In genomic region chrIII:2619559-2619958, ce11 we compare ENCODE assay signal across 6 worm cellular contexts.
TF ChIP-seq lines count a peak whose summit lies in the region.

Gene ppfr-4, plus strand, starts transcription at chrIII:2619936.

TF ChIP-seq in whole organism, L1 larva, 84 proteins besides CTCF, POLR2A, EP300 and RAD21 (continues in another document):
- no peak for TF ChIP-seq pag-3 (tag; optimal IDR thresholded peaks at IDR 0.05; lab: Kevin White, UChicago; ENCODE audit: borderline replicate concordance, insufficient read depth)
- TF ChIP-seq nhr-90 (tag; optimal IDR thresholded peaks at IDR 0.05; lab: Kevin White, UChicago; ENCODE audit: poor library complexity): peak; percentile 2
- TF ChIP-seq lin-39 (tag; optimal IDR thresholded peaks at IDR 0.05; lab: Kevin White, UChicago): peak; percentile 26
- no peak for TF ChIP-seq nhr-11 (tag; optimal IDR thresholded peaks at IDR 0.05; lab: Kevin White, UChicago)
- no peak for TF ChIP-seq elt-3 (tag; optimal IDR thresholded peaks at IDR 0.05; lab: Kevin White, UChicago)
- TF ChIP-seq lin-15B (tag; optimal IDR thresholded peaks at IDR 0.05; lab: Kevin White, UChicago): no peak
- no peak for TF ChIP-seq irx-1 (tag; optimal IDR thresholded peaks at IDR 0.05; lab: Kevin White, UChicago)
- no peak for TF ChIP-seq unc-130 (tag; optimal IDR thresholded peaks at IDR 0.05; lab: Kevin White, UChicago)
- TF ChIP-seq F16B12.6 (tag; optimal IDR thresholded peaks at IDR 0.05; lab: Kevin White, UChicago): peak; percentile 87
- peak; percentile 31 for TF ChIP-seq snu-23 (GFP tag; optimal IDR thresholded peaks at IDR 0.05; lab: Kevin White, UChicago)
- TF ChIP-seq nhr-19 (GFP tag; conservative IDR thresholded peaks at IDR 0.05; lab: Robert Waterston, UW): no peak
- peak; percentile 2 for TF ChIP-seq nhr-47 (tag; optimal IDR thresholded peaks at IDR 0.05; lab: Kevin White, UChicago)
- TF ChIP-seq dsc-1 (tag; optimal IDR thresholded peaks at IDR 0.05; lab: Kevin White, UChicago): peak; percentile 15
- TF ChIP-seq tbx-2 (tag; optimal IDR thresholded peaks at IDR 0.05; lab: Kevin White, UChicago): peak; percentile 28
- TF ChIP-seq nhr-85 (tag; lab: Kevin White, UChicago): peak; percentile 39

TF ChIP-seq in whole organism, L2 larva, 48 proteins besides CTCF, POLR2A, EP300 and RAD21 (continues in another document):
- TF ChIP-seq sma-3 (GFP tag; optimal IDR thresholded peaks at IDR 0.05; lab: Kevin White, UChicago): no peak
- no peak for TF ChIP-seq unc-39 (tag; optimal IDR thresholded peaks at IDR 0.05; lab: Kevin White, UChicago)
- peak; percentile 1 for TF ChIP-seq crh-2 (tag; optimal IDR thresholded peaks at IDR 0.05; lab: Kevin White, UChicago)
- TF ChIP-seq nhr-77 (tag; optimal IDR thresholded peaks at IDR 0.05; lab: Kevin White, UChicago): no peak
- TF ChIP-seq nhr-12 (tag; optimal IDR thresholded peaks at IDR 0.05; lab: Kevin White, UChicago): no peak
- no peak for TF ChIP-seq fos-1 (tag; optimal IDR thresholded peaks at IDR 0.05; lab: Kevin White, UChicago)
- no peak for TF ChIP-seq egl-27 (tag; optimal IDR thresholded peaks at IDR 0.05; lab: Kevin White, UChicago)
- TF ChIP-seq mab-5 (tag; optimal IDR thresholded peaks at IDR 0.05; lab: Kevin White, UChicago): no peak
- no peak for TF ChIP-seq skn-1 (tag; optimal IDR thresholded peaks at IDR 0.05; lab: Kevin White, UChicago)
- TF ChIP-seq nhr-23 (tag; optimal IDR thresholded peaks at IDR 0.05; lab: Kevin White, UChicago): no peak
- TF ChIP-seq unc-55 (GFP tag; optimal IDR thresholded peaks at IDR 0.05; lab: Kevin White, UChicago): peak; percentile 41
- no peak for TF ChIP-seq ama-1 (optimal IDR thresholded peaks at IDR 0.05; lab: Kevin White, UChicago)
- peak; percentile 6 to 66 for TF ChIP-seq lsy-2 (tag; optimal IDR thresholded peaks at IDR 0.05; lab: Kevin White, UChicago)
- TF ChIP-seq ceh-82 (tag; optimal IDR thresholded peaks at IDR 0.05; lab: Kevin White, UChicago): no peak
- TF ChIP-seq snpc-4 (tag; optimal IDR thresholded peaks at IDR 0.05; lab: Kevin White, UChicago): no peak
- no peak for TF ChIP-seq nhr-11 (tag; optimal IDR thresholded peaks at IDR 0.05; lab: Kevin White, UChicago)
- TF ChIP-seq nhr-25 (tag; optimal IDR thresholded peaks at IDR 0.05; lab: Kevin White, UChicago): peak; percentile 19

TF ChIP-seq in whole organism, L3 larva, 47 proteins besides CTCF, POLR2A, EP300 and RAD21 (continues in another document):
- TF ChIP-seq fkh-2 (tag; optimal IDR thresholded peaks at IDR 0.05; lab: Kevin White, UChicago): no peak
- no peak for TF ChIP-seq lin-39 (tag; optimal IDR thresholded peaks at IDR 0.05; lab: Kevin White, UChicago)
- TF ChIP-seq ceh-82 (tag; optimal IDR thresholded peaks at IDR 0.05; lab: Kevin White, UChicago): no peak
- no peak for TF ChIP-seq mdl-1 (tag; optimal IDR thresholded peaks at IDR 0.05; lab: Kevin White, UChicago)
- TF ChIP-seq ceh-28 (tag; optimal IDR thresholded peaks at IDR 0.05; lab: Kevin White, UChicago): no peak
- no peak for TF ChIP-seq lsy-12 (tag; optimal IDR thresholded peaks at IDR 0.05; lab: Kevin White, UChicago)
- TF ChIP-seq ztf-4 (tag; optimal IDR thresholded peaks at IDR 0.05; lab: Kevin White, UChicago): no peak
- TF ChIP-seq unc-62 (GFP tag; optimal IDR thresholded peaks at IDR 0.05; lab: Kevin White, UChicago): no peak
- TF ChIP-seq jun-1 (tag; optimal IDR thresholded peaks at IDR 0.05; lab: Kevin White, UChicago): no peak
- TF ChIP-seq fkh-10 (GFP tag; optimal IDR thresholded peaks at IDR 0.05; lab: Kevin White, UChicago): no peak
- TF ChIP-seq zag-1 (tag; optimal IDR thresholded peaks at IDR 0.05; lab: Kevin White, UChicago): no peak
- TF ChIP-seq eor-1 (tag; optimal IDR thresholded peaks at IDR 0.05; lab: Kevin White, UChicago): no peak
- peak; percentile 28 for TF ChIP-seq pha-4 (tag; optimal IDR thresholded peaks at IDR 0.05; lab: Kevin White, UChicago)
- TF ChIP-seq ceh-9 (tag; optimal IDR thresholded peaks at IDR 0.05; lab: Kevin White, UChicago): no peak
- no peak for TF ChIP-seq ceh-16 (tag; optimal IDR thresholded peaks at IDR 0.05; lab: Kevin White, UChicago)
- no peak for TF ChIP-seq nhr-77 (tag; optimal IDR thresholded peaks at IDR 0.05; lab: Kevin White, UChicago)
- no peak for TF ChIP-seq unc-39 (tag; optimal IDR thresholded peaks at IDR 0.05; lab: Kevin White, UChicago)

TF ChIP-seq in whole organism, L4 larva, 104 proteins besides CTCF, POLR2A, EP300 and RAD21:
- TF ChIP-seq dve-1 (tag; optimal IDR thresholded peaks at IDR 0.05; lab: Kevin White, UChicago; ENCODE audit: insufficient read depth): peak; percentile 1
- no peak for TF ChIP-seq nhr-76 (tag; optimal IDR thresholded peaks at IDR 0.05; lab: Kevin White, UChicago)
- no peak for TF ChIP-seq daf-16 (GFP tag; optimal IDR thresholded peaks at IDR 0.05; lab: Kevin White, UChicago)
- TF ChIP-seq daf-16 (tag; optimal IDR thresholded peaks at IDR 0.05; lab: Kevin White, UChicago): peak; percentile 15
- no peak for TF ChIP-seq ceh-20 (GFP tag; IDR thresholded peaks at IDR 0.05; lab: Robert Waterston, UW)
- peak; percentile 19 for TF ChIP-seq dpl-1 (GFP tag; optimal IDR thresholded peaks at IDR 0.05; lab: Kevin White, UChicago)
- TF ChIP-seq lsy-2 (tag; optimal IDR thresholded peaks at IDR 0.05; lab: Kevin White, UChicago): peak in 1 of 2 experiments; percentile 24

TF ChIP-seq in whole organism, mixed stage, embryonic, 35 proteins besides CTCF, POLR2A, EP300 and RAD21:
- TF ChIP-seq blmp-1 (tag; optimal IDR thresholded peaks at IDR 0.05; lab: Kevin White, UChicago) (no peak), zip-8 (tag; optimal IDR thresholded peaks at IDR 0.05; lab: Kevin White, UChicago) (no peak), unc-62 (GFP tag; optimal IDR thresholded peaks at IDR 0.05; lab: Kevin White, UChicago) (no peak), bed-3 (GFP tag; optimal IDR thresholded peaks at IDR 0.05; lab: Kevin White, UChicago) (no peak), elt-1 (tag; optimal IDR thresholded peaks at IDR 0.05; lab: Kevin White, UChicago; ENCODE audit: borderline replicate concordance, insufficient read depth) (no peak), ceh-43 (GFP tag; optimal IDR thresholded peaks at IDR 0.05; lab: Kevin White, UChicago) (no peak), ces-1 (GFP tag; optimal IDR thresholded peaks at IDR 0.05; lab: Kevin White, UChicago) (peak; percentile 20)

TF ChIP-seq in whole organism, young adult, 124 proteins besides CTCF, POLR2A, EP300 and RAD21:
- TF ChIP-seq F39B2.1 (GFP tag; IDR thresholded peaks at IDR 0.05; lab: Robert Waterston, UW): no peak
- peak in 1 of 3 experiments; percentile 56 for TF ChIP-seq lin-35 (GFP tag; optimal IDR thresholded peaks at IDR 0.05; lab: Kevin White, UChicago)
- no peak for TF ChIP-seq ztf-25 (GFP tag; IDR thresholded peaks at IDR 0.05; lab: Robert Waterston, UW)
- TF ChIP-seq mcd-1 (GFP tag; IDR thresholded peaks at IDR 0.05; lab: Robert Waterston, UW): peak; percentile 13; the same call in 1 of the 2 replicates
- TF ChIP-seq nfya-1 (tag; optimal IDR thresholded peaks at IDR 0.05; lab: Kevin White, UChicago; ENCODE audit: borderline replicate concordance, insufficient read depth): no peak
- TF ChIP-seq pbrm-1 (GFP tag; IDR thresholded peaks at IDR 0.05; lab: Robert Waterston, UW): no peak
- no peak for TF ChIP-seq nhr-179 (tag; optimal IDR thresholded peaks at IDR 0.05; lab: Kevin White, UChicago)
- no peak for TF ChIP-seq egrh-3 (GFP tag; IDR thresholded peaks at IDR 0.05; lab: Robert Waterston, UW)
- no peak for TF ChIP-seq him-1 (tag; optimal IDR thresholded peaks at IDR 0.05; lab: Kevin White, UChicago)
- TF ChIP-seq madf-6 (GFP tag; IDR thresholded peaks at IDR 0.05; lab: Robert Waterston, UW): 0 out of 2 replicates have a peak, but pooled peaks have one; percentile 34
- no peak for TF ChIP-seq dox-1 (GFP tag; IDR thresholded peaks at IDR 0.05; lab: Robert Waterston, UW)
- TF ChIP-seq F33H1.4 (GFP tag; IDR thresholded peaks at IDR 0.05; lab: Robert Waterston, UW): peak; percentile 20; the same call in 1 of the 2 replicates
- TF ChIP-seq Y53F4B.3 (GFP tag; IDR thresholded peaks at IDR 0.05; lab: Robert Waterston, UW): no peak
- no peak for TF ChIP-seq snpc-1.3 (tag; optimal IDR thresholded peaks at IDR 0.05; lab: Kevin White, UChicago; ENCODE audit: insufficient read depth)
- no peak for TF ChIP-seq attf-6 (GFP tag; IDR thresholded peaks at IDR 0.05; lab: Robert Waterston, UW)
